Fruit fly (Drosophila melanogaster) whole organism, embryonic: ENCODE results near the gene CG15196.

ENCODE experiments used
- CG10147 ChIP-seq: fragments of 200-800 bp; sonication (Bioruptor generic); optimal IDR thresholded peaks from 2 replicates; lab custom pipeline; 2019; ENCODE audit warnings: missing biosample characterization, mild to moderate bottlenecking, missing genetic modification characterization, moderate library complexity
- CG10209 ChIP-seq: fragments of 200-800 bp; sonication (Bioruptor generic); optimal IDR thresholded peaks from 3 replicates; lab custom pipeline; 2017; ENCODE audit warnings: missing biosample characterization, mild to moderate bottlenecking, missing genetic modification characterization, missing genetic modification reagents
- CG11398 ChIP-seq: fragments of 200-800 bp; sonication (Bioruptor generic); optimal IDR thresholded peaks from 2 replicates; lab custom pipeline; 2016; ENCODE audit warnings: missing biosample characterization, missing genetic modification characterization
- CG12104 ChIP-seq: fragments of 200-800 bp; sonication (Bioruptor generic); optimal IDR thresholded peaks from 3 replicates; lab custom pipeline; 2016; ENCODE audit warnings: missing biosample characterization, missing genetic modification characterization
- CG12391 ChIP-seq: fragments of 200-800 bp; sonication (Bioruptor generic); optimal IDR thresholded peaks from 3 replicates; lab custom pipeline; 2018; ENCODE audit warnings: missing biosample characterization, mild to moderate bottlenecking, missing genetic modification characterization, moderate library complexity
- CG13287 ChIP-seq: fragments of 200-800 bp; sonication (Bioruptor generic); IDR thresholded peaks from 2 replicates; pipeline ENCODE4 v1.3.6; 2022; ENCODE audit warnings: missing biosample characterization, missing genetic modification characterization; ENCODE audit not compliant: partially characterized antibody
- CG13775 ChIP-seq: fragments of 200-800 bp; sonication (Bioruptor generic); optimal IDR thresholded peaks from 3 replicates; lab custom pipeline; 2017; ENCODE audit warnings: missing biosample characterization, mild to moderate bottlenecking, missing genetic modification characterization
- CG14710 ChIP-seq: fragments of 200-800 bp; sonication (Bioruptor generic); optimal IDR thresholded peaks from 3 replicates; lab custom pipeline; 2019; ENCODE audit warnings: missing biosample characterization, mild to moderate bottlenecking, missing genetic modification characterization, moderate library complexity
- CG16863 ChIP-seq: fragments of 200-800 bp; sonication (Bioruptor generic); optimal IDR thresholded peaks from 3 replicates; lab custom pipeline; 2016; ENCODE audit warnings: missing biosample characterization, missing genetic modification characterization
- CG17829 ChIP-seq: fragments of 200-800 bp; optimal IDR thresholded peaks from 2 replicates; lab custom pipeline; 2019; ENCODE audit warnings: missing biosample characterization, mild to moderate bottlenecking, missing genetic modification characterization, moderate library complexity
- CG2875 ChIP-seq: fragments of 200-800 bp; sonication (Bioruptor generic); optimal IDR thresholded peaks from 2 replicates; lab custom pipeline; 2017; ENCODE audit warnings: missing biosample characterization, mild to moderate bottlenecking, missing genetic modification characterization, missing genetic modification reagents
- CG30403 ChIP-seq: fragments of 200-800 bp; sonication (Bioruptor generic); optimal IDR thresholded peaks from 3 replicates; lab custom pipeline; 2016; ENCODE audit warnings: missing biosample characterization, missing genetic modification characterization
- CG3163 ChIP-seq: fragments of 200-800 bp; sonication (Bioruptor generic); optimal IDR thresholded peaks from 3 replicates; lab custom pipeline; 2016; ENCODE audit warnings: missing biosample characterization, missing genetic modification characterization
- CG3847 ChIP-seq: fragments of 200-800 bp; sonication (Bioruptor generic); IDR thresholded peaks from 2 replicates; pipeline ENCODE4 v1.3.6; 2022; ENCODE audit warnings: missing biosample characterization, missing genetic modification characterization
- CG4707 ChIP-seq: fragments of 200-800 bp; sonication (Bioruptor generic); optimal IDR thresholded peaks from 2 replicates; lab custom pipeline; 2018; ENCODE audit warnings: missing biosample characterization, mild to moderate bottlenecking, missing genetic modification characterization, moderate library complexity
- CG6683 ChIP-seq: fragments of 200-800 bp; sonication (Bioruptor generic); optimal IDR thresholded peaks from 2 replicates; lab custom pipeline; 2017; ENCODE audit warnings: missing biosample characterization, mild to moderate bottlenecking, missing genetic modification characterization, missing genetic modification reagents
- CG8290 ChIP-seq, 3 experiments: fragments of 200-800 bp; sonication (Bioruptor generic); optimal IDR thresholded peaks; 2 replicates each; lab custom pipeline; 2016 to 2019; ENCODE audit warnings: missing biosample characterization in 3 of 3, missing genetic modification characterization in 3 of 3, mild to moderate bottlenecking in 2 of 3, moderate library complexity in 1 of 3
- CG9437 ChIP-seq: fragments of 200-800 bp; sonication (Bioruptor generic); optimal IDR thresholded peaks from 2 replicates; lab custom pipeline; 2018; ENCODE audit warnings: missing biosample characterization, mild to moderate bottlenecking, missing genetic modification characterization
- CG9797 ChIP-seq: fragments of 200-800 bp; sonication (Bioruptor generic); optimal IDR thresholded peaks from 3 replicates; lab custom pipeline; 2018; ENCODE audit warnings: missing biosample characterization, mild to moderate bottlenecking, missing genetic modification characterization
- CHES-1-like ChIP-seq: fragments of 200-800 bp; sonication (Bioruptor generic); optimal IDR thresholded peaks from 2 replicates; lab custom pipeline; 2016; ENCODE audit warnings: missing biosample characterization, missing genetic modification characterization
- CrebB ChIP-seq: fragments of 200-800 bp; sonication (Bioruptor generic); optimal IDR thresholded peaks from 3 replicates; lab custom pipeline; 2018; ENCODE audit warnings: missing biosample characterization, mild to moderate bottlenecking, missing genetic modification characterization
- ERR ChIP-seq: fragments of 200-800 bp; sonication (Bioruptor generic); optimal IDR thresholded peaks from 2 replicates; lab custom pipeline; 2016; ENCODE audit warnings: missing biosample characterization, missing genetic modification characterization
- Elba2 ChIP-seq: fragments of 200-800 bp; sonication (Bioruptor generic); optimal IDR thresholded peaks from 3 replicates; lab custom pipeline; 2016; ENCODE audit warnings: missing biosample characterization, missing genetic modification characterization
- Fer3 ChIP-seq: fragments of 200-800 bp; sonication (Bioruptor generic); optimal IDR thresholded peaks from 2 replicates; lab custom pipeline; 2018; ENCODE audit warnings: missing biosample characterization, mild to moderate bottlenecking, missing genetic modification characterization, moderate library complexity
- Gug ChIP-seq: fragments of 200-800 bp; sonication (Bioruptor generic); IDR thresholded peaks from 4 replicates; pipeline ENCODE4 v1.3.6; 2022; ENCODE audit warnings: missing biosample characterization, missing genetic modification characterization
- HHEX ChIP-seq: fragments of 200-800 bp; sonication (Bioruptor generic); optimal IDR thresholded peaks from 3 replicates; lab custom pipeline; 2017; ENCODE audit warnings: missing biosample characterization, mild to moderate bottlenecking, missing genetic modification characterization, missing genetic modification reagents
- Hmx ChIP-seq: fragments of 200-800 bp; sonication (Bioruptor generic); optimal IDR thresholded peaks from 2 replicates; lab custom pipeline; 2016; ENCODE audit warnings: missing biosample characterization, missing genetic modification characterization
- Hr39 ChIP-seq: fragments of >200 bp; optimal IDR thresholded peaks from 2 replicates; lab custom pipeline; 2017
- Mad ChIP-seq: fragments of 200-800 bp; sonication (Bioruptor generic); optimal IDR thresholded peaks from 2 replicates; lab custom pipeline; 2016; ENCODE audit warnings: missing biosample characterization, missing genetic modification characterization
- Nf-YA ChIP-seq: fragments of 200-800 bp; sonication (Bioruptor generic); IDR thresholded peaks from 2 replicates; pipeline ENCODE4 v1.3.6; 2022; ENCODE audit warnings: missing biosample characterization, missing genetic modification characterization
- Rx ChIP-seq: fragments of 200-800 bp; sonication (Bioruptor generic); IDR thresholded peaks from 2 replicates; pipeline ENCODE4 v1.3.6; 2022; ENCODE audit warnings: missing biosample characterization, missing genetic modification characterization
- Sin3A ChIP-seq: fragments of >200 bp; optimal IDR thresholded peaks from 2 replicates; lab custom pipeline; 2018
- Spps ChIP-seq: fragments of 200-800 bp; sonication (Bioruptor generic); optimal IDR thresholded peaks from 2 replicates; lab custom pipeline; 2018; ENCODE audit warnings: missing biosample characterization, mild to moderate bottlenecking, missing genetic modification characterization
- br ChIP-seq: fragments of >200 bp; optimal IDR thresholded peaks from 2 replicates; lab custom pipeline; 2017
- croc ChIP-seq: fragments of 200-800 bp; sonication (Bioruptor generic); conservative IDR thresholded peaks from 3 replicates; pipeline ENCODE4 v1.3.6; 2022; ENCODE audit warnings: missing biosample characterization, missing genetic modification characterization
- cwo ChIP-seq: fragments of 200-800 bp; sonication (Bioruptor generic); optimal IDR thresholded peaks from 3 replicates; lab custom pipeline; 2017; ENCODE audit warnings: missing biosample characterization, missing genetic modification characterization, mild to moderate bottlenecking, moderate library complexity, missing genetic modification reagents
- danr ChIP-seq: fragments of 200-800 bp; sonication (Bioruptor generic); IDR thresholded peaks from 2 replicates; pipeline ENCODE4 v1.3.6; 2022; ENCODE audit warnings: missing biosample characterization, missing genetic modification characterization
- dpn ChIP-seq, 2 experiments: fragments of 200-800 bp; sonication (Bioruptor generic); optimal IDR thresholded peaks; 3 replicates each; lab custom pipeline; 2016; ENCODE audit warnings: missing biosample characterization in 2 of 2, missing genetic modification characterization in 2 of 2
- fd3F ChIP-seq: fragments of 200-800 bp; sonication (Bioruptor generic); optimal IDR thresholded peaks from 2 replicates; lab custom pipeline; 2018; ENCODE audit warnings: missing biosample characterization, mild to moderate bottlenecking, missing genetic modification characterization, moderate library complexity
- gcm2 ChIP-seq: fragments of 200-800 bp; sonication (Bioruptor generic); optimal IDR thresholded peaks from 2 replicates; lab custom pipeline; 2016; ENCODE audit warnings: missing biosample characterization, missing genetic modification characterization
- gfzf ChIP-seq: fragments of 200-800 bp; sonication (Bioruptor generic); optimal IDR thresholded peaks from 2 replicates; lab custom pipeline; 2016; ENCODE audit warnings: missing biosample characterization, mild to moderate bottlenecking, missing genetic modification characterization, moderate library complexity
- gsb-n ChIP-seq: fragments of 200-800 bp; sonication (Bioruptor generic); optimal IDR thresholded peaks from 3 replicates; lab custom pipeline; 2018; ENCODE audit warnings: missing biosample characterization, mild to moderate bottlenecking, missing genetic modification characterization
- hth ChIP-seq: fragments of >200 bp; optimal IDR thresholded peaks from 2 replicates; lab custom pipeline; 2017; ENCODE audit warnings: inconsistent platforms
- lmd ChIP-seq: fragments of 200-800 bp; sonication (Bioruptor generic); IDR thresholded peaks from 2 replicates; pipeline ENCODE4 v1.3.6; 2022; ENCODE audit warnings: missing biosample characterization, missing genetic modification characterization
- mirr ChIP-seq: fragments of 200-800 bp; sonication (Bioruptor generic); optimal IDR thresholded peaks from 3 replicates; lab custom pipeline; 2018; ENCODE audit warnings: missing biosample characterization, mild to moderate bottlenecking, missing genetic modification characterization
- otp ChIP-seq: fragments of 200-800 bp; sonication (Bioruptor generic); IDR thresholded peaks from 3 replicates; pipeline ENCODE4, ENCODE4 v1.3.6; 2022; ENCODE audit warnings: missing biosample characterization, missing genetic modification characterization
- ranshi ChIP-seq: fragments of 200-800 bp; sonication (Bioruptor generic); IDR thresholded peaks from 2 replicates; pipeline ENCODE4 v1.3.6; 2022; ENCODE audit warnings: missing biosample characterization, missing genetic modification characterization
- sens ChIP-seq: fragments of 200-800 bp; sonication (Bioruptor generic); peaks from one replicate; lab custom pipeline; 2016; ENCODE audit warnings: missing biosample characterization, missing genetic modification characterization
- tna ChIP-seq: fragments of 200-800 bp; sonication (Bioruptor generic); IDR thresholded peaks from 2 replicates; pipeline ENCODE4 v1.3.6; 2022; ENCODE audit warnings: missing biosample characterization, missing genetic modification characterization; ENCODE audit not compliant: partially characterized antibody
- zen ChIP-seq: fragments of 200-800 bp; sonication (Bioruptor generic); optimal IDR thresholded peaks from 3 replicates; lab custom pipeline; 2018; ENCODE audit warnings: missing biosample characterization, mild to moderate bottlenecking, missing genetic modification characterization, moderate library complexity

Gene CG15196

dm6 chrX:11378388-11378787, 31.4 kb upstream of the CG15196 start (continued):
- peak; percentile 12 for TF ChIP-seq cwo (GFP tag; lab: Kevin White, UChicago)
- TF ChIP-seq, all 482 proteins: peak for 9

dm6 chrX:11379139-11379538, 30.6 kb upstream of the CG15196 start:
- TF ChIP-seq CG17829 (tag; lab: Kevin White, UChicago): peak; percentile 25
- peak; percentile 57 for TF ChIP-seq lmd
- TF ChIP-seq fd3F (GFP tag; lab: Kevin White, UChicago): peak; percentile 31
- no peak for TF ChIP-seq otp
- no peak for TF ChIP-seq Hmx (GFP tag; lab: Kevin White, UChicago)
- TF ChIP-seq CG11398 (GFP tag; lab: Kevin White, UChicago): no peak
- TF ChIP-seq CG3163 (GFP tag; lab: Kevin White, UChicago): no peak
- TF ChIP-seq ERR: no peak
- TF ChIP-seq CG8290 (GFP tag; optimal IDR thresholded peaks at IDR 0.05; lab: Kevin White, UChicago): no peak
- peak in 1 of 2 experiments; percentile 76 for TF ChIP-seq CG8290 (tag; optimal IDR thresholded peaks at IDR 0.05; lab: Kevin White, UChicago)
- TF ChIP-seq br (lab: Kevin White, UChicago): no peak
- no peak for TF ChIP-seq Elba2
- TF ChIP-seq CG13775 (GFP tag; lab: Kevin White, UChicago): no peak
- TF ChIP-seq CG30403 (GFP tag; lab: Kevin White, UChicago): no peak
- no peak for TF ChIP-seq CG10209 (GFP tag; lab: Kevin White, UChicago)
- no peak for TF ChIP-seq CG6683 (GFP tag; lab: Kevin White, UChicago)
- TF ChIP-seq CG9437 (GFP tag; lab: Kevin White, UChicago): no peak
- no peak for TF ChIP-seq Nf-YA (GFP tag; lab: Robert Waterston, UW)
- no peak for TF ChIP-seq hth
- TF ChIP-seq gcm2: no peak
- TF ChIP-seq Hr39: no peak
- TF ChIP-seq gsb-n (tag; lab: Kevin White, UChicago): no peak
- TF ChIP-seq CG12391 (tag; lab: Kevin White, UChicago): peak; percentile 40
- TF ChIP-seq tna (GFP tag; lab: Robert Waterston, UW): no peak
- peak; percentile 41 for TF ChIP-seq CG3847
- TF ChIP-seq mirr (GFP tag; lab: Kevin White, UChicago): peak; percentile 28
- TF ChIP-seq sens (GFP tag; lab: Kevin White, UChicago): peak; percentile 54
- TF ChIP-seq CG10147 (GFP tag; lab: Kevin White, UChicago): peak; percentile 43
- TF ChIP-seq dpn (GFP tag; optimal IDR thresholded peaks at IDR 0.05; lab: Kevin White, UChicago): peak in 1 of 2 experiments; percentile 4
- no peak for TF ChIP-seq Sin3A (lab: Kevin White, UChicago)
- TF ChIP-seq Mad: no peak
- TF ChIP-seq Rx (GFP tag; lab: Robert Waterston, UW): no peak
- TF ChIP-seq ranshi (GFP tag; lab: Robert Waterston, UW): peak; percentile 54; the same call in 1 of the 2 replicates
- no peak for TF ChIP-seq danr
- no peak for TF ChIP-seq CG9797 (GFP tag; lab: Kevin White, UChicago)
- no peak; the same call in 2 of the 3 replicates for TF ChIP-seq croc
- peak; percentile 21 for TF ChIP-seq CrebB (tag; lab: Kevin White, UChicago)
- TF ChIP-seq Spps (tag; lab: Kevin White, UChicago): no peak
- TF ChIP-seq gfzf: no peak
- TF ChIP-seq CG14710 (tag; lab: Kevin White, UChicago): no peak
- TF ChIP-seq CHES-1-like (GFP tag; lab: Kevin White, UChicago): no peak
- TF ChIP-seq CG4707: no peak
- TF ChIP-seq Fer3 (tag; lab: Kevin White, UChicago): peak; percentile 61
- peak; percentile 3 for TF ChIP-seq CG2875 (GFP tag; lab: Kevin White, UChicago)
- TF ChIP-seq HHEX (GFP tag; lab: Kevin White, UChicago): peak; percentile 29
- no peak for TF ChIP-seq CG12104
- no peak for TF ChIP-seq CG13287 (GFP tag; lab: Robert Waterston, UW)
- no peak for TF ChIP-seq Gug (GFP tag; lab: Robert Waterston, UW)
- no peak for TF ChIP-seq zen (tag; lab: Kevin White, UChicago)
- no peak for TF ChIP-seq CG16863 (GFP tag; lab: Kevin White, UChicago)
